Fruit fly (Drosophila melanogaster) whole organism, embryonic: ENCODE results near the gene heix.

Source experiments
- Ada2b ChIP-seq: fragments of 200-800 bp; sonication (Bioruptor generic); IDR thresholded peaks from 2 replicates; pipeline ENCODE4 v1.3.6; 2022; ENCODE audit warnings: missing biosample characterization, missing genetic modification characterization
- Atf6 ChIP-seq: fragments of 200-800 bp; sonication (Bioruptor generic); IDR thresholded peaks from 2 replicates; pipeline ENCODE4 v1.3.6; 2022; ENCODE audit warnings: missing biosample characterization, missing genetic modification characterization
- BEAF-32 ChIP-seq: fragments of 200-800 bp; sonication (Bioruptor generic); optimal IDR thresholded peaks from 3 replicates; lab custom pipeline; 2017; ENCODE audit warnings: missing biosample characterization, missing genetic modification characterization, mild to moderate bottlenecking, moderate library complexity, missing genetic modification reagents
- CG10431 ChIP-seq: fragments of 200-800 bp; sonication (Bioruptor generic); optimal IDR thresholded peaks from 3 replicates; lab custom pipeline; 2018; ENCODE audit warnings: missing biosample characterization, mild to moderate bottlenecking, missing genetic modification characterization
- CG11247 ChIP-seq: fragments of 200-800 bp; sonication (Bioruptor generic); IDR thresholded peaks from 2 replicates; pipeline ENCODE4 v1.3.6; 2022; ENCODE audit warnings: missing biosample characterization, missing genetic modification characterization
- CG11456 ChIP-seq: fragments of 200-800 bp; sonication (Bioruptor generic); IDR thresholded peaks from 3 replicates; pipeline ENCODE4 v1.3.6; 2022; ENCODE audit warnings: missing biosample characterization, missing genetic modification characterization
- CG11696 ChIP-seq: fragments of 200-800 bp; sonication (Bioruptor generic); IDR thresholded peaks from 2 replicates; pipeline ENCODE4 v1.3.6; 2022; ENCODE audit warnings: missing biosample characterization, missing genetic modification characterization
- CG13287 ChIP-seq: fragments of 200-800 bp; sonication (Bioruptor generic); IDR thresholded peaks from 2 replicates; pipeline ENCODE4 v1.3.6; 2022; ENCODE audit warnings: missing biosample characterization, missing genetic modification characterization; ENCODE audit not compliant: partially characterized antibody
- CG15601 ChIP-seq: fragments of 200-800 bp; sonication (Bioruptor generic); optimal IDR thresholded peaks from 3 replicates; lab custom pipeline; 2019; ENCODE audit warnings: missing biosample characterization, mild to moderate bottlenecking, missing genetic modification characterization, moderate library complexity
- CG1603 ChIP-seq: fragments of 200-800 bp; sonication (Bioruptor generic); optimal IDR thresholded peaks from 2 replicates; lab custom pipeline; 2019; ENCODE audit warnings: missing biosample characterization, mild to moderate bottlenecking, missing genetic modification characterization, moderate library complexity
- CG17361 ChIP-seq: fragments of 200-800 bp; sonication (Bioruptor generic); IDR thresholded peaks from 3 replicates; pipeline ENCODE4 v1.3.6; 2022; ENCODE audit warnings: missing biosample characterization, missing genetic modification characterization
- CG17912 ChIP-seq: fragments of 200-800 bp; sonication (Bioruptor generic); optimal IDR thresholded peaks from 2 replicates; lab custom pipeline; 2018; ENCODE audit warnings: missing biosample characterization, mild to moderate bottlenecking, missing genetic modification characterization
- CG2678 ChIP-seq: fragments of 200-800 bp; sonication (Bioruptor generic); optimal IDR thresholded peaks from 3 replicates; lab custom pipeline; 2019; ENCODE audit warnings: missing biosample characterization, mild to moderate bottlenecking, missing genetic modification characterization, moderate library complexity
- CG30403 ChIP-seq: fragments of 200-800 bp; sonication (Bioruptor generic); optimal IDR thresholded peaks from 3 replicates; lab custom pipeline; 2016; ENCODE audit warnings: missing biosample characterization, missing genetic modification characterization
- CG4730 ChIP-seq: fragments of 200-800 bp; sonication (Bioruptor generic); IDR thresholded peaks from 2 replicates; pipeline ENCODE4 v1.3.6; 2022; ENCODE audit warnings: missing biosample characterization, missing genetic modification characterization
- CG6654 ChIP-seq: fragments of 200-800 bp; sonication (Bioruptor generic); optimal IDR thresholded peaks from 2 replicates; lab custom pipeline; 2017; ENCODE audit warnings: missing biosample characterization, mild to moderate bottlenecking, missing genetic modification characterization
- CG7271 ChIP-seq: fragments of 200-800 bp; sonication (Bioruptor generic); optimal IDR thresholded peaks from 2 replicates; lab custom pipeline; 2018; ENCODE audit warnings: missing biosample characterization, mild to moderate bottlenecking, missing genetic modification characterization, moderate library complexity
- CG7928 ChIP-seq: fragments of 200-800 bp; sonication (Bioruptor generic); optimal IDR thresholded peaks from 2 replicates; lab custom pipeline; 2017; ENCODE audit warnings: missing biosample characterization, mild to moderate bottlenecking, missing genetic modification characterization
- CG7987 ChIP-seq: fragments of 200-800 bp; sonication (Bioruptor generic); optimal IDR thresholded peaks from 2 replicates; lab custom pipeline; 2018; ENCODE audit warnings: missing biosample characterization, mild to moderate bottlenecking, missing genetic modification characterization, moderate library complexity
- CG8281 ChIP-seq: fragments of 200-800 bp; sonication (Bioruptor generic); optimal IDR thresholded peaks from 2 replicates; lab custom pipeline; 2018; ENCODE audit warnings: missing biosample characterization, mild to moderate bottlenecking, missing genetic modification characterization, moderate library complexity
- Dfd ChIP-seq, 2 experiments: fragments of >200 bp; optimal IDR thresholded peaks; 2 replicates each; lab custom pipeline; 2017; ENCODE audit warnings: missing biosample characterization in 2 of 2, missing genetic modification characterization in 2 of 2
- Dp ChIP-seq: fragments of 200-800 bp; sonication (Bioruptor generic); optimal IDR thresholded peaks from 2 replicates; lab custom pipeline; 2018; ENCODE audit warnings: missing biosample characterization, mild to moderate bottlenecking, missing genetic modification characterization, moderate library complexity
- Drgx ChIP-seq: fragments of 200-800 bp; sonication (Bioruptor generic); IDR thresholded peaks from 2 replicates; pipeline ENCODE4 v1.3.6; 2022; ENCODE audit warnings: missing biosample characterization, missing genetic modification characterization
- E2f1 ChIP-seq: fragments of 200-800 bp; sonication (Bioruptor generic); IDR thresholded peaks from 2 replicates; pipeline ENCODE4 v1.3.6; 2022; ENCODE audit warnings: missing biosample characterization, missing genetic modification characterization
- HmgD ChIP-seq: fragments of 200-800 bp; sonication (Bioruptor generic); optimal IDR thresholded peaks from 3 replicates; lab custom pipeline; 2016; ENCODE audit warnings: missing biosample characterization, missing genetic modification characterization
- Hr51 ChIP-seq, 2 experiments: fragments of 200-800 bp; sonication (Bioruptor generic); optimal IDR thresholded peaks; 2 replicates in 1 of 2; 3 replicates in 1 of 2; lab custom pipeline; 2016 to 2018; ENCODE audit warnings: missing biosample characterization in 2 of 2, missing genetic modification characterization in 2 of 2, mild to moderate bottlenecking in 1 of 2, moderate library complexity in 1 of 2
- Mes4 ChIP-seq: fragments of 200-800 bp; sonication (Bioruptor generic); optimal IDR thresholded peaks from 2 replicates; lab custom pipeline; 2016; ENCODE audit warnings: missing biosample characterization, missing genetic modification characterization
- Myb ChIP-seq: fragments of 200-800 bp; sonication (Bioruptor generic); optimal IDR thresholded peaks from 2 replicates; lab custom pipeline; 2016; ENCODE audit warnings: missing biosample characterization, missing genetic modification characterization
- Ptx1 ChIP-seq: fragments of 200-800 bp; sonication (Bioruptor generic); IDR thresholded peaks from 2 replicates; pipeline ENCODE4 v1.3.6; 2022; ENCODE audit warnings: missing biosample characterization, missing genetic modification characterization
- Sox102F ChIP-seq: fragments of 200-800 bp; sonication (Bioruptor generic); optimal IDR thresholded peaks from 2 replicates; lab custom pipeline; 2018; ENCODE audit warnings: missing biosample characterization, mild to moderate bottlenecking, missing genetic modification characterization, moderate library complexity
- abd-A ChIP-seq: fragments of 200-800 bp; sonication (Bioruptor generic); optimal IDR thresholded peaks from 3 replicates; lab custom pipeline; 2019; ENCODE audit warnings: missing biosample characterization, mild to moderate bottlenecking, missing genetic modification characterization, moderate library complexity
- az2 ChIP-seq: fragments of 200-800 bp; sonication (Bioruptor generic); optimal IDR thresholded peaks from 3 replicates; lab custom pipeline; 2016; ENCODE audit warnings: missing biosample characterization, missing genetic modification characterization
- cg ChIP-seq: fragments of 200-800 bp; sonication (Bioruptor generic); optimal IDR thresholded peaks from 3 replicates; lab custom pipeline; 2019; ENCODE audit warnings: missing biosample characterization, mild to moderate bottlenecking, missing genetic modification characterization, moderate library complexity
- ci ChIP-seq: fragments of 200-800 bp; sonication (Bioruptor generic); IDR thresholded peaks from 3 replicates; pipeline ENCODE4 v1.3.6; 2022; ENCODE audit warnings: missing biosample characterization, missing genetic modification characterization
- da ChIP-seq: fragments of 200-800 bp; sonication (Bioruptor generic); optimal IDR thresholded peaks from 2 replicates; lab custom pipeline; 2016; ENCODE audit warnings: missing biosample characterization, missing genetic modification characterization
- dpn ChIP-seq, 2 experiments: fragments of 200-800 bp; sonication (Bioruptor generic); optimal IDR thresholded peaks; 3 replicates each; lab custom pipeline; 2016; ENCODE audit warnings: missing biosample characterization in 2 of 2, missing genetic modification characterization in 2 of 2
- exex ChIP-seq: fragments of 200-800 bp; sonication (Bioruptor generic); optimal IDR thresholded peaks from 4 replicates; lab custom pipeline; 2018; ENCODE audit warnings: missing biosample characterization, mild to moderate bottlenecking, missing genetic modification characterization, moderate library complexity
- ham ChIP-seq: fragments of 200-800 bp; sonication (Bioruptor generic); IDR thresholded peaks from 2 replicates; pipeline ENCODE4 v1.3.6; 2022; ENCODE audit warnings: missing biosample characterization, missing genetic modification characterization
- mirr ChIP-seq: fragments of 200-800 bp; sonication (Bioruptor generic); optimal IDR thresholded peaks from 3 replicates; lab custom pipeline; 2018; ENCODE audit warnings: missing biosample characterization, mild to moderate bottlenecking, missing genetic modification characterization
- pan ChIP-seq, 4 experiments: fragments of >200 bp in 3 of 4; fragments of 200-800 bp in 1 of 4; sonication (Bioruptor generic) in 1 of 4; optimal IDR thresholded peaks in 3 of 4; IDR thresholded peaks in 1 of 4; 2 replicates each; pipeline versions ENCODE4 v1.3.6 to Lab custom; 2017 to 2022; ENCODE audit warnings: missing biosample characterization in 2 of 4, missing genetic modification characterization in 2 of 4, mixed read lengths in 1 of 4
- pzg ChIP-seq: fragments of 200-800 bp; sonication (Bioruptor generic); optimal IDR thresholded peaks from 3 replicates; lab custom pipeline; 2018; ENCODE audit warnings: missing biosample characterization, mild to moderate bottlenecking, missing genetic modification characterization, moderate library complexity
- salm ChIP-seq: fragments of 200-800 bp; sonication (Bioruptor generic); optimal IDR thresholded peaks from 2 replicates; lab custom pipeline; 2018; ENCODE audit warnings: missing biosample characterization, mild to moderate bottlenecking, missing genetic modification characterization
- sim ChIP-seq: fragments of 200-800 bp; sonication (Bioruptor generic); IDR thresholded peaks from 2 replicates; pipeline ENCODE4 v1.3.6; 2022; ENCODE audit warnings: missing biosample characterization, missing genetic modification characterization
- sqz ChIP-seq: fragments of 200-800 bp; sonication (Bioruptor generic); optimal IDR thresholded peaks from 3 replicates; lab custom pipeline; 2018; ENCODE audit warnings: missing biosample characterization, mild to moderate bottlenecking, missing genetic modification characterization
- sr ChIP-seq: fragments of 200-800 bp; sonication (Bioruptor generic); IDR thresholded peaks from 3 replicates; pipeline ENCODE4 v1.3.6; 2022; ENCODE audit warnings: missing biosample characterization, missing genetic modification characterization
- tin ChIP-seq: fragments of 200-800 bp; sonication (Bioruptor generic); optimal IDR thresholded peaks from 3 replicates; lab custom pipeline; 2016; ENCODE audit warnings: missing biosample characterization, missing genetic modification characterization
- unpg ChIP-seq: fragments of 200-800 bp; sonication (Bioruptor generic); optimal IDR thresholded peaks from 3 replicates; lab custom pipeline; 2018; ENCODE audit warnings: missing biosample characterization, mild to moderate bottlenecking, missing genetic modification characterization, moderate library complexity
- vvl ChIP-seq: fragments of 200-800 bp; sonication (Bioruptor generic); IDR thresholded peaks from 2 replicates; pipeline ENCODE4 v1.3.6; 2022; ENCODE audit warnings: missing biosample characterization, missing genetic modification characterization
- zen ChIP-seq: fragments of 200-800 bp; sonication (Bioruptor generic); optimal IDR thresholded peaks from 3 replicates; lab custom pipeline; 2018; ENCODE audit warnings: missing biosample characterization, mild to moderate bottlenecking, missing genetic modification characterization, moderate library complexity
- zen2 ChIP-seq: fragments of 200-800 bp; sonication (Bioruptor generic); IDR thresholded peaks from 3 replicates; pipeline ENCODE4 v1.3.6; 2022; ENCODE audit warnings: missing biosample characterization, missing genetic modification characterization; ENCODE audit not compliant: partially characterized antibody

heix gene

dm6 chr2L:16329102-16329520 is 29.5 kb upstream of the heix start, which contains the start of gene mRpL4 (continued):
- TF ChIP-seq Mes4 (GFP tag; lab: Kevin White, UChicago) (peak; percentile 36), CG11456 (GFP tag; lab: Robert Waterston, UW) (no peak; the same call in 2 of the 3 replicates), CG11696 (GFP tag; lab: Robert Waterston, UW) (0 out of 2 replicates have a peak, but pooled peaks have one; percentile 19), vvl (GFP tag; lab: Robert Waterston, UW) (peak; percentile 69), CG6654 (GFP tag; lab: Kevin White, UChicago) (no peak), HmgD (GFP tag; lab: Kevin White, UChicago) (peak; percentile 79), tin (peak; percentile 85), CG15601 (tag; lab: Kevin White, UChicago) (peak; percentile 32), CG7987 (peak; percentile 8), ham (no peak), zen (tag; lab: Kevin White, UChicago) (peak; percentile 49), CG7271 (tag; lab: Kevin White, UChicago) (no peak), CG30403 (GFP tag; lab: Kevin White, UChicago) (peak; percentile 83), da (GFP tag; lab: Kevin White, UChicago) (no peak), Drgx (GFP tag; lab: Robert Waterston, UW) (no peak; the same call in 1 of the 2 replicates), Hr51 (GFP tag; optimal IDR thresholded peaks at IDR 0.05; lab: Kevin White, UChicago) (no peak), CG11247 (peak; percentile 70), Ada2b (GFP tag; lab: Robert Waterston, UW) (peak; percentile 41; the same call in 1 of the 2 replicates), CG2678 (no peak), CG17912 (GFP tag; lab: Kevin White, UChicago) (no peak), pzg (peak; percentile 82), exex (tag; lab: Kevin White, UChicago) (no peak), sim (GFP tag; lab: Robert Waterston, UW) (no peak), Sox102F (GFP tag; lab: Kevin White, UChicago) (peak; percentile 62), Dfd (GFP tag; optimal IDR thresholded peaks at IDR 0.05; lab: Kevin White, UChicago) (no peak), unpg (GFP tag; lab: Kevin White, UChicago) (peak; percentile 60), sr (GFP tag; lab: Robert Waterston, UW) (no peak), E2f1 (GFP tag; lab: Robert Waterston, UW) (peak; percentile 70), cg (GFP tag; lab: Kevin White, UChicago) (no peak), Atf6 (GFP tag; lab: Robert Waterston, UW) (peak; percentile 42; the same call in 1 of the 2 replicates), CG7928 (GFP tag; lab: Kevin White, UChicago) (no peak), CG10431 (GFP tag; lab: Kevin White, UChicago) (no peak), Ptx1 (peak; percentile 75), Dp (GFP tag; lab: Kevin White, UChicago) (peak; percentile 48), BEAF-32 (GFP tag; lab: Kevin White, UChicago) (peak; percentile 94), CG4730 (GFP tag; lab: Robert Waterston, UW) (peak; percentile 47; the same call in 1 of the 2 replicates), dpn (GFP tag; optimal IDR thresholded peaks at IDR 0.05; lab: Kevin White, UChicago) (peak; percentile 79 to 84), az2 (peak; percentile 80), CG1603 (peak; percentile 77), pan (optimal IDR thresholded peaks at IDR 0.05; lab: Kevin White, UChicago) (no peak), pan (GFP tag; optimal IDR thresholded peaks at IDR 0.05 in 1 of 2, IDR thresholded peaks at IDR 0.05 in 1 of 2) (peak in 1 of 2 experiments; percentile 85), salm (no peak), sqz (GFP tag; lab: Kevin White, UChicago) (no peak), CG17361 (GFP tag; lab: Robert Waterston, UW) (peak; percentile 69; the same call in 2 of the 3 replicates), CG13287 (GFP tag; lab: Robert Waterston, UW) (peak; percentile 99), Myb (peak; percentile 55), CG8281 (tag; lab: Kevin White, UChicago) (no peak), zen2 (GFP tag; lab: Robert Waterston, UW) (peak; percentile 99), ci (GFP tag; lab: Robert Waterston, UW) (peak; percentile 63), mirr (GFP tag; lab: Kevin White, UChicago) (no peak), abd-A (tag; lab: Kevin White, UChicago) (no peak)
